Worm (Caenorhabditis elegans) whole organism, young adult: ENCODE results near the gene taf-9.

ENCODE experiments used
- B0035.1 ChIP-seq: sonication (generic microtip); optimal IDR thresholded peaks from 2 replicates; lab custom pipeline; 2016; ENCODE audit warnings: missing genetic modification characterization, mild to moderate bottlenecking, missing compliant biosample characterization, missing genotype, missing genetic modification reagents
- B0336.3 ChIP-seq: fragments of 200-800 bp; sonication (Bioruptor generic); IDR thresholded peaks from 2 replicates; pipeline ENCODE4 v1.3.6; 2022; ENCODE audit warnings: missing genetic modification characterization, missing compliant biosample characterization
- F49E8.2 ChIP-seq: sonication (generic microtip); optimal IDR thresholded peaks from 3 replicates; lab custom pipeline; 2017; ENCODE audit warnings: missing genetic modification characterization, mild to moderate bottlenecking, missing compliant biosample characterization, antibody characterized with exemption, moderate library complexity; ENCODE audit not compliant: insufficient read depth
- F57A8.1 ChIP-seq: fragments of 200-800 bp; sonication (Bioruptor generic); optimal IDR thresholded peaks from 2 replicates; lab custom pipeline; 2018; ENCODE audit warnings: mild to moderate bottlenecking, missing genetic modification characterization, moderate library complexity, missing compliant biosample characterization
- F57C9.4 ChIP-seq: sonication (generic microtip); optimal IDR thresholded peaks from 2 replicates; lab custom pipeline; 2017; ENCODE audit warnings: mild to moderate bottlenecking, missing genetic modification characterization, missing compliant biosample characterization
- K12H6.12 ChIP-seq: fragments of 200-800 bp; sonication (Bioruptor generic); optimal IDR thresholded peaks from 2 replicates; lab custom pipeline; 2018; ENCODE audit warnings: mild to moderate bottlenecking, missing genetic modification characterization, missing compliant biosample characterization
- T26A5.8 ChIP-seq: sonication (generic microtip); optimal IDR thresholded peaks from 2 replicates; lab custom pipeline; 2016; ENCODE audit warnings: missing genetic modification characterization, missing compliant biosample characterization
- Y53G8AR.9 ChIP-seq: fragments of 200-800 bp; sonication (Bioruptor generic); conservative IDR thresholded peaks from 2 replicates; pipeline ENCODE4 v1.3.6; 2022; ENCODE audit warnings: missing genetic modification reagents, missing genetic modification characterization, missing compliant biosample characterization
- ama-1 ChIP-seq, 3 experiments: fragments of 150-350 bp in 1 of 3; sonication (generic microtip) in 2 of 3; optimal IDR thresholded peaks; 2 replicates each; lab custom pipeline; 2014 to 2018; ENCODE audit warnings: missing biosample characterization in 2 of 3, missing genetic modification characterization in 2 of 3, missing genetic modification reagents in 2 of 3
- attf-5 ChIP-seq: fragments of 200-800 bp; sonication (Bioruptor generic); optimal IDR thresholded peaks from 2 replicates; lab custom pipeline; 2018; ENCODE audit warnings: mild to moderate bottlenecking, missing genetic modification characterization, missing compliant biosample characterization
- bed-1 ChIP-seq: fragments of 200-800 bp; sonication (Bioruptor generic); IDR thresholded peaks from 2 replicates; pipeline ENCODE4 v1.3.6; 2022; ENCODE audit warnings: missing genetic modification reagents, missing genetic modification characterization, missing compliant biosample characterization
- ccch-3 ChIP-seq: fragments of 200-800 bp; sonication (Bioruptor generic); optimal IDR thresholded peaks from 2 replicates; lab custom pipeline; 2018; ENCODE audit warnings: mild to moderate bottlenecking, missing genetic modification characterization, missing compliant biosample characterization
- cebp-1 ChIP-seq, 2 experiments: fragments of 200-800 bp in 1 of 2; sonication (Bioruptor generic) in 1 of 2; sonication (generic microtip) in 1 of 2; IDR thresholded peaks in 1 of 2; optimal IDR thresholded peaks in 1 of 2; 2 replicates each; pipeline versions ENCODE4 v1.3.6 to Lab custom; 2017 to 2022; ENCODE audit warnings: missing compliant biosample characterization in 2 of 2, missing genetic modification characterization in 2 of 2, mild to moderate bottlenecking in 1 of 2, missing genetic modification reagents in 1 of 2, moderate library complexity in 1 of 2
- cebp-2 ChIP-seq: fragments of 200-800 bp; sonication (Bioruptor generic); IDR thresholded peaks from 2 replicates; pipeline ENCODE4 v1.3.6; 2022; ENCODE audit warnings: missing genetic modification characterization, missing compliant biosample characterization
- ceh-79 ChIP-seq: sonication (generic microtip); optimal IDR thresholded peaks from 2 replicates; lab custom pipeline; 2017; ENCODE audit warnings: mild to moderate bottlenecking, missing genetic modification characterization, missing compliant biosample characterization
- dox-1 ChIP-seq: fragments of 200-800 bp; sonication (Bioruptor generic); IDR thresholded peaks from 2 replicates; pipeline ENCODE4 v1.3.6; 2022; ENCODE audit warnings: missing genetic modification reagents, missing genetic modification characterization, missing compliant biosample characterization
- egrh-3 ChIP-seq: fragments of 200-800 bp; sonication (Bioruptor generic); IDR thresholded peaks from 2 replicates; pipeline ENCODE4 v1.3.6; 2022; ENCODE audit warnings: missing genetic modification reagents, missing genetic modification characterization, missing compliant biosample characterization
- fkh-3 ChIP-seq: sonication (generic microtip); optimal IDR thresholded peaks from 2 replicates; lab custom pipeline; 2016; ENCODE audit warnings: mild to moderate bottlenecking, missing genetic modification characterization, missing compliant biosample characterization
- hlh-12 ChIP-seq: sonication (generic microtip); optimal IDR thresholded peaks from 2 replicates; lab custom pipeline; 2016; ENCODE audit warnings: missing genetic modification characterization, missing compliant biosample characterization
- hmg-20 ChIP-seq: fragments of 200-800 bp; sonication (Bioruptor generic); IDR thresholded peaks from 2 replicates; pipeline ENCODE4 v1.3.6; 2022; ENCODE audit warnings: missing genetic modification reagents, missing genetic modification characterization, missing compliant biosample characterization
- hrde-1 ChIP-seq: sonication (generic microtip); optimal IDR thresholded peaks from 2 replicates; lab custom pipeline; 2016; ENCODE audit warnings: missing genetic modification characterization, mild to moderate bottlenecking, missing compliant biosample characterization, moderate library complexity, missing genotype, missing genetic modification reagents, borderline replicate concordance
- hsf-1 ChIP-seq: fragments of 200-800 bp; sonication (Bioruptor generic); IDR thresholded peaks from 2 replicates; pipeline ENCODE4 v1.3.6; 2022; ENCODE audit warnings: missing genetic modification reagents, missing genetic modification characterization, missing compliant biosample characterization
- let-526 ChIP-seq: fragments of 200-800 bp; sonication (Bioruptor generic); IDR thresholded peaks from 2 replicates; pipeline ENCODE4 v1.3.6; 2022; ENCODE audit warnings: missing genetic modification reagents, missing genetic modification characterization, missing compliant biosample characterization
- lin-35 ChIP-seq, 3 experiments: fragments of 150-350 bp in 2 of 3; sonication (generic microtip) in 1 of 3; optimal IDR thresholded peaks; 2 replicates each; lab custom pipeline; 2014 to 2018; ENCODE audit warnings: missing biosample characterization in 3 of 3, missing genetic modification characterization in 3 of 3, missing genetic modification reagents in 3 of 3
- lsl-1 ChIP-seq: fragments of 200-800 bp; sonication (Bioruptor generic); optimal IDR thresholded peaks from 2 replicates; lab custom pipeline; 2018; ENCODE audit warnings: mild to moderate bottlenecking, missing genetic modification characterization, moderate library complexity, missing compliant biosample characterization
- lsy-27 ChIP-seq: sonication (generic microtip); optimal IDR thresholded peaks from 2 replicates; lab custom pipeline; 2017; ENCODE audit warnings: missing genetic modification characterization, mild to moderate bottlenecking, missing compliant biosample characterization, antibody characterized with exemption, missing genotype, borderline replicate concordance; ENCODE audit not compliant: insufficient read depth
- mcd-1 ChIP-seq: fragments of 200-800 bp; sonication (Bioruptor generic); IDR thresholded peaks from 2 replicates; pipeline ENCODE4 v1.3.6; 2022; ENCODE audit warnings: missing genetic modification reagents, missing genetic modification characterization, missing compliant biosample characterization
- mel-28 ChIP-seq: sonication (generic microtip); optimal IDR thresholded peaks from 2 replicates; lab custom pipeline; 2016; ENCODE audit warnings: borderline replicate concordance, mild to moderate bottlenecking, missing genetic modification characterization, missing compliant biosample characterization
- mxl-1 ChIP-seq: sonication (generic microtip); optimal IDR thresholded peaks from 2 replicates; lab custom pipeline; 2016; ENCODE audit warnings: missing genetic modification characterization, missing compliant biosample characterization
- nhr-179 ChIP-seq: sonication (generic microtip); optimal IDR thresholded peaks from 2 replicates; lab custom pipeline; 2016; ENCODE audit warnings: mild to moderate bottlenecking, missing genetic modification characterization, missing compliant biosample characterization
- nhr-27 ChIP-seq: fragments of 200-800 bp; sonication (Bioruptor generic); optimal IDR thresholded peaks from 2 replicates; lab custom pipeline; 2018; ENCODE audit warnings: mild to moderate bottlenecking, missing genetic modification characterization, moderate library complexity, missing compliant biosample characterization
- nhr-90 ChIP-seq: sonication (generic microtip); optimal IDR thresholded peaks from 2 replicates; lab custom pipeline; 2016; ENCODE audit warnings: missing genotype, mild to moderate bottlenecking, missing genetic modification characterization, missing compliant biosample characterization
- rcor-1 ChIP-seq: fragments of 200-800 bp; sonication (Bioruptor generic); IDR thresholded peaks from 2 replicates; pipeline ENCODE4 v1.3.6; 2022; ENCODE audit warnings: missing genetic modification reagents, missing genetic modification characterization, missing compliant biosample characterization
- rec-8 ChIP-seq, 2 experiments: sonication (generic microtip); optimal IDR thresholded peaks; 2 replicates each; lab custom pipeline; 2016; ENCODE audit warnings: mild to moderate bottlenecking in 2 of 2, missing genetic modification characterization in 2 of 2, missing genetic modification reagents in 2 of 2, missing genotype in 2 of 2, missing biosample characterization in 1 of 2, missing compliant biosample characterization in 1 of 2, moderate library complexity in 1 of 2
- rpc-1 ChIP-seq, 2 experiments: fragments of 150-350 bp in 1 of 2; sonication (generic microtip) in 1 of 2; optimal IDR thresholded peaks; 2 replicates each; lab custom pipeline; 2014 to 2018; ENCODE audit warnings: missing biosample characterization in 1 of 2, missing genetic modification characterization in 1 of 2, missing genetic modification reagents in 1 of 2, missing genotype in 1 of 2
- sea-2 ChIP-seq: fragments of 200-800 bp; sonication (Bioruptor generic); IDR thresholded peaks from 2 replicates; pipeline ENCODE4 v1.3.6; 2022; ENCODE audit warnings: missing genetic modification characterization, missing compliant biosample characterization
- snpc-1.3 ChIP-seq: sonication (generic microtip); optimal IDR thresholded peaks from 2 replicates; lab custom pipeline; 2017; ENCODE audit warnings: missing genetic modification characterization, mild to moderate bottlenecking, missing compliant biosample characterization, antibody characterized with exemption, moderate library complexity, missing genotype, missing genetic modification reagents; ENCODE audit not compliant: insufficient read depth
- snpc-4 ChIP-seq, 5 experiments: fragments of 150-350 bp in 1 of 5; sonication (generic microtip) in 4 of 5; optimal IDR thresholded peaks; 2 replicates each; lab custom pipeline; 2014 to 2018; ENCODE audit warnings: missing genetic modification characterization in 5 of 5, missing biosample characterization in 3 of 5, antibody characterized with exemption in 2 of 5, mild to moderate bottlenecking in 2 of 5, missing compliant biosample characterization in 2 of 5, missing genotype in 2 of 5, moderate library complexity in 2 of 5, missing genetic modification reagents in 1 of 5
- somi-1 ChIP-seq: fragments of 200-800 bp; sonication (Bioruptor generic); optimal IDR thresholded peaks from 2 replicates; lab custom pipeline; 2018; ENCODE audit warnings: mild to moderate bottlenecking, missing genetic modification characterization, missing compliant biosample characterization
- tbp1 ChIP-seq: fragments of 200-800 bp; sonication (Bioruptor generic); optimal IDR thresholded peaks from 2 replicates; lab custom pipeline; 2018; ENCODE audit warnings: mild to moderate bottlenecking, missing genetic modification characterization, missing compliant biosample characterization
- tbx-9 ChIP-seq: sonication (generic microtip); optimal IDR thresholded peaks from 2 replicates; lab custom pipeline; 2016; ENCODE audit warnings: borderline replicate concordance, missing genetic modification characterization, inconsistent platforms, missing compliant biosample characterization
- zfh-2 ChIP-seq: fragments of 200-800 bp; sonication (Bioruptor generic); conservative IDR thresholded peaks from 2 replicates; pipeline ENCODE4 v1.3.6; 2022; ENCODE audit warnings: missing genetic modification reagents, missing genetic modification characterization, missing compliant biosample characterization
- ztf-18 ChIP-seq: sonication (generic microtip); optimal IDR thresholded peaks from 2 replicates; lab custom pipeline; 2016; ENCODE audit warnings: missing genotype, mild to moderate bottlenecking, missing genetic modification characterization, missing compliant biosample characterization
- ztf-22 ChIP-seq: fragments of 200-800 bp; sonication (Bioruptor generic); optimal IDR thresholded peaks from 2 replicates; lab custom pipeline; 2018; ENCODE audit warnings: mild to moderate bottlenecking, missing genetic modification characterization, moderate library complexity, missing compliant biosample characterization

The taf-9 gene

DNA sequence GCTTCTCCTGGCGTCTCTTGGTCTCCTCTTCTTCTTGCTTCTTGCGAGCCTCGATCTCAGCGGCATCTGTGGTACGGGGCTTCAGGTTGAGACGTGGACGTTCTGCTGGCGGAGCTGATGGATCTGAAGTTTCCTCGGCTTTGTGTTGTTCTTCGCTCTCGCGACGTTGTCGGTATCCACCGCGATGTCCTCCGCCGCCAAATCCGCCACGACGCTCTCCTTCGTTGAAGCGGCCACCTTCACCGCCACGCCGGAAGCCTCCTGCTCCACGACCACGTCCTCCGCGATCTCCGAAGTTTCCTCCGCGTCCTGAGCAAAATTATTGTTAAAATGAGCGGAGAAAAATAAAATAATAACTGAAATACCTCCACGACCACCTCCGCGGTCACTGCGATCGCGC lies 18.7 kb downstream of the taf-9 start:
- 0 out of 2 replicates have a peak, but pooled peaks have one; percentile 9 for TF ChIP-seq mcd-1 (GFP tag; lab: Robert Waterston, UW)
- TF ChIP-seq mxl-1: no peak
- no peak for TF ChIP-seq hsf-1 (GFP tag; lab: Robert Waterston, UW)
- TF ChIP-seq ztf-22 (GFP tag; lab: Kevin White, UChicago): no peak
- TF ChIP-seq dox-1 (GFP tag; lab: Robert Waterston, UW): no peak
- peak; percentile 78; the same call in 1 of the 2 replicates for TF ChIP-seq egrh-3 (GFP tag; lab: Robert Waterston, UW)
- TF ChIP-seq K12H6.12 (tag; lab: Kevin White, UChicago): no peak
- no peak for TF ChIP-seq rpc-1 (optimal IDR thresholded peaks at IDR 0.05; lab: Kevin White, UChicago)
- TF ChIP-seq rpc-1 (tag; optimal IDR thresholded peaks at IDR 0.05; lab: Kevin White, UChicago): no peak
- no peak for TF ChIP-seq tbx-9 (tag; lab: Kevin White, UChicago)
- TF ChIP-seq zfh-2 (GFP tag; lab: Robert Waterston, UW): peak; percentile 91
- TF ChIP-seq T26A5.8: no peak
- TF ChIP-seq nhr-179 (tag; lab: Kevin White, UChicago): no peak
- 0 out of 2 replicates have a peak, but pooled peaks have one; percentile 11 for TF ChIP-seq Y53G8AR.9
- TF ChIP-seq lsl-1 (GFP tag; lab: Kevin White, UChicago): no peak
- TF ChIP-seq cebp-1 (GFP tag; IDR thresholded peaks at IDR 0.05; lab: Robert Waterston, UW): no peak
- TF ChIP-seq cebp-1 (tag; optimal IDR thresholded peaks at IDR 0.05; lab: Kevin White, UChicago): no peak
- TF ChIP-seq attf-5: no peak

DNA sequence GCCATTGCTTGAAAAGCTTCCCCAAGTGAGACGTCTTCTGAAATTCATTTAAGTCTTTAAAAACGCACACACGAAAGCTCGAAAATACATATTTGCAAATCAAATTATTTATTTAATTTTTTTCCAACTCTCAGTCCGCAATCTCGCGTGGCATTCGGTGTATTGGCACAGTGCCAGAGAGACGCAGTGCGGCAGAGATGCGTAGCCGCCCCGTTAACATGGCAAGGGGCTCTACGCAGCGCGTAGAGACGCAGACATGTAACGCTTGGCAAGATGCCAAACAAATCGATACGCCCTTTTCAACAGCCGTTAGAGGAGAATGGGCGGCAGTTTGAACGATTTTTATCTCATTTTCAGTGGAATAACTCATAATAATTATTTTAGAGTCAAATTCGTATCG lies 19.5 kb downstream of the taf-9 start, which contains the start of the genes drr-2 and set-16:
Gene drr-2, minus strand, starts transcription at position 37 of the 400 bp plus-strand sequence.
Gene set-16, plus strand, starts transcription at position 383 of the 400 bp plus-strand sequence.
- TF ChIP-seq F57A8.1 (GFP tag; lab: Kevin White, UChicago) (peak; percentile 46), F57C9.4 (peak; percentile 87), snpc-4 (GFP tag; optimal IDR thresholded peaks at IDR 0.05; lab: Kevin White, UChicago) (peak; percentile 63), snpc-4 (tag; optimal IDR thresholded peaks at IDR 0.05; lab: Kevin White, UChicago) (peak; percentile 83 to 94 (median 86)), hrde-1 (tag; lab: Kevin White, UChicago) (peak; percentile 91), ztf-18 (tag; lab: Kevin White, UChicago) (peak; percentile 85), nhr-90 (tag; lab: Kevin White, UChicago) (peak; percentile 87), bed-1 (GFP tag; lab: Robert Waterston, UW) (peak; percentile 70; the same call in 1 of the 2 replicates), lin-35 (GFP tag; optimal IDR thresholded peaks at IDR 0.05; lab: Kevin White, UChicago) (peak in 2 of 3 experiments; percentile 85 to 96), fkh-3 (tag; lab: Kevin White, UChicago) (no peak), mel-28 (tag; lab: Kevin White, UChicago) (peak; percentile 85), sea-2 (peak; percentile 95), B0336.3 (peak; percentile 100), Y53G8AR.9 (peak; percentile 100), cebp-2 (GFP tag; lab: Robert Waterston, UW) (peak; percentile 92; the same call in 1 of the 2 replicates), hmg-20 (GFP tag; lab: Robert Waterston, UW) (peak; percentile 90), ama-1 (optimal IDR thresholded peaks at IDR 0.05; lab: Kevin White, UChicago) (no peak), ama-1 (GFP tag; optimal IDR thresholded peaks at IDR 0.05; lab: Kevin White, UChicago) (peak in 1 of 2 experiments; percentile 35), somi-1 (peak; percentile 98), tbp1 (GFP tag; lab: Kevin White, UChicago) (peak; percentile 82), B0035.1 (tag; lab: Kevin White, UChicago) (peak; percentile 91), rcor-1 (GFP tag; lab: Robert Waterston, UW) (peak; percentile 99), snpc-1.3 (tag; lab: Kevin White, UChicago) (peak; percentile 94), dox-1 (GFP tag; lab: Robert Waterston, UW) (peak; percentile 100), nhr-27 (tag; lab: Kevin White, UChicago) (peak; percentile 68), hlh-12 (no peak), ceh-79 (peak; percentile 96), ccch-3 (no peak), F49E8.2 (peak; percentile 98), rec-8 (tag; optimal IDR thresholded peaks at IDR 0.05; lab: Kevin White, UChicago) (peak; percentile 41 to 75), lsy-27 (tag; lab: Kevin White, UChicago) (peak; percentile 82), let-526 (GFP tag; lab: Robert Waterston, UW) (peak; percentile 97)
